Worm (Caenorhabditis elegans) whole organism, young adult: ENCODE data around the gene srxa-10.

Source experiments
- B0035.1 ChIP-seq: sonication (generic microtip); optimal IDR thresholded peaks from 2 replicates; lab custom pipeline; 2016; ENCODE audit warnings: missing genetic modification characterization, mild to moderate bottlenecking, missing compliant biosample characterization, missing genotype, missing genetic modification reagents
- D2030.7 ChIP-seq: fragments of 200-800 bp; sonication (Bioruptor generic); IDR thresholded peaks from 2 replicates; pipeline ENCODE4 v1.3.6; 2022; ENCODE audit warnings: missing genetic modification reagents, missing genetic modification characterization, missing compliant biosample characterization
- F23B12.7 ChIP-seq: sonication (generic microtip); optimal IDR thresholded peaks from 2 replicates; lab custom pipeline; 2017; ENCODE audit warnings: missing genetic modification characterization, mild to moderate bottlenecking, missing compliant biosample characterization, antibody characterized with exemption, moderate library complexity; ENCODE audit not compliant: insufficient read depth
- F37B4.10 ChIP-seq: fragments of 200-800 bp; sonication (Bioruptor generic); IDR thresholded peaks from 2 replicates; pipeline ENCODE4 v1.3.6; 2022; ENCODE audit warnings: missing genetic modification characterization, missing compliant biosample characterization
- F49E8.2 ChIP-seq: sonication (generic microtip); optimal IDR thresholded peaks from 3 replicates; lab custom pipeline; 2017; ENCODE audit warnings: missing genetic modification characterization, mild to moderate bottlenecking, missing compliant biosample characterization, antibody characterized with exemption, moderate library complexity; ENCODE audit not compliant: insufficient read depth
- F57A8.1 ChIP-seq: fragments of 200-800 bp; sonication (Bioruptor generic); optimal IDR thresholded peaks from 2 replicates; lab custom pipeline; 2018; ENCODE audit warnings: mild to moderate bottlenecking, missing genetic modification characterization, moderate library complexity, missing compliant biosample characterization
- K12H6.12 ChIP-seq: fragments of 200-800 bp; sonication (Bioruptor generic); optimal IDR thresholded peaks from 2 replicates; lab custom pipeline; 2018; ENCODE audit warnings: mild to moderate bottlenecking, missing genetic modification characterization, missing compliant biosample characterization
- Y56A3A.18 ChIP-seq: fragments of 200-800 bp; sonication (Bioruptor generic); IDR thresholded peaks from 2 replicates; pipeline ENCODE4 v1.3.6; 2022; ENCODE audit warnings: missing genetic modification reagents, missing genetic modification characterization, missing compliant biosample characterization
- Y67H2A.10 ChIP-seq: fragments of 200-800 bp; sonication (Bioruptor generic); conservative IDR thresholded peaks from 2 replicates; pipeline ENCODE4 v1.3.6; 2022; ENCODE audit warnings: missing genetic modification reagents, missing genetic modification characterization, missing compliant biosample characterization
- Y79H2A.3 ChIP-seq: fragments of 200-800 bp; sonication (Bioruptor generic); conservative IDR thresholded peaks from 2 replicates; pipeline ENCODE4 v1.3.6; 2022; ENCODE audit warnings: missing genetic modification reagents, missing genetic modification characterization, missing compliant biosample characterization
- ZK185.1 ChIP-seq: sonication (generic microtip); optimal IDR thresholded peaks from 2 replicates; lab custom pipeline; 2016; ENCODE audit warnings: mild to moderate bottlenecking, missing genetic modification characterization, missing compliant biosample characterization; ENCODE audit not compliant: poor library complexity, severe bottlenecking
- akir-1 ChIP-seq: fragments of 200-800 bp; sonication (Bioruptor generic); optimal IDR thresholded peaks from 2 replicates; lab custom pipeline; 2018; ENCODE audit warnings: mild to moderate bottlenecking, missing genetic modification characterization, moderate library complexity, missing compliant biosample characterization
- ama-1 ChIP-seq, 3 experiments: fragments of 150-350 bp in 1 of 3; sonication (generic microtip) in 2 of 3; optimal IDR thresholded peaks; 2 replicates each; lab custom pipeline; 2014 to 2018; ENCODE audit warnings: missing biosample characterization in 2 of 3, missing genetic modification characterization in 2 of 3, missing genetic modification reagents in 2 of 3
- attf-6 ChIP-seq: fragments of 200-800 bp; sonication (Bioruptor generic); IDR thresholded peaks from 2 replicates; pipeline ENCODE4 v1.3.6; 2022; ENCODE audit warnings: missing genetic modification reagents, missing genetic modification characterization, missing compliant biosample characterization
- ceh-91 ChIP-seq: fragments of 200-800 bp; sonication (Bioruptor generic); IDR thresholded peaks from 2 replicates; pipeline ENCODE4 v1.3.6; 2022; ENCODE audit warnings: missing genetic modification reagents, missing genetic modification characterization, missing compliant biosample characterization
- chd-7 ChIP-seq: sonication (generic microtip); optimal IDR thresholded peaks from 2 replicates; lab custom pipeline; 2016; ENCODE audit warnings: mild to moderate bottlenecking, missing genetic modification characterization, moderate library complexity, missing compliant biosample characterization
- die-1 ChIP-seq: sonication (generic microtip); optimal IDR thresholded peaks from 2 replicates; lab custom pipeline; 2016; ENCODE audit warnings: missing genotype, mild to moderate bottlenecking, missing genetic modification characterization, missing compliant biosample characterization
- egl-18 ChIP-seq: fragments of 200-800 bp; sonication (Bioruptor generic); IDR thresholded peaks from 2 replicates; pipeline ENCODE4 v1.3.6; 2022; ENCODE audit warnings: missing genetic modification reagents, missing genetic modification characterization, missing compliant biosample characterization
- fkh-3 ChIP-seq: sonication (generic microtip); optimal IDR thresholded peaks from 2 replicates; lab custom pipeline; 2016; ENCODE audit warnings: mild to moderate bottlenecking, missing genetic modification characterization, missing compliant biosample characterization
- hmg-1.2 ChIP-seq: fragments of 200-800 bp; sonication (Bioruptor generic); IDR thresholded peaks from 2 replicates; pipeline ENCODE4 v1.3.6; 2022; ENCODE audit warnings: missing genetic modification reagents, missing genetic modification characterization, missing compliant biosample characterization
- let-607 ChIP-seq, 2 experiments: fragments of 200-800 bp in 1 of 2; sonication (Bioruptor generic) in 1 of 2; sonication (generic microtip) in 1 of 2; optimal IDR thresholded peaks; 2 replicates each; lab custom pipeline; 2016 to 2018; ENCODE audit warnings: mild to moderate bottlenecking in 2 of 2, missing compliant biosample characterization in 2 of 2, missing genetic modification characterization in 2 of 2, moderate library complexity in 2 of 2, missing genotype in 1 of 2
- lin-40 ChIP-seq: sonication (generic microtip); optimal IDR thresholded peaks from 2 replicates; lab custom pipeline; 2016; ENCODE audit warnings: missing genetic modification characterization, mild to moderate bottlenecking, missing compliant biosample characterization, missing genotype, missing genetic modification reagents
- madf-6 ChIP-seq: fragments of 200-800 bp; sonication (Bioruptor generic); IDR thresholded peaks from 2 replicates; pipeline ENCODE4 v1.3.6; 2022; ENCODE audit warnings: missing genetic modification reagents, missing genetic modification characterization, missing compliant biosample characterization
- mel-28 ChIP-seq: sonication (generic microtip); optimal IDR thresholded peaks from 2 replicates; lab custom pipeline; 2016; ENCODE audit warnings: borderline replicate concordance, mild to moderate bottlenecking, missing genetic modification characterization, missing compliant biosample characterization
- nhr-80 ChIP-seq: sonication (generic microtip); optimal IDR thresholded peaks from 2 replicates; lab custom pipeline; 2016; ENCODE audit warnings: missing genetic modification characterization, missing compliant biosample characterization
- nhr-90 ChIP-seq: sonication (generic microtip); optimal IDR thresholded peaks from 2 replicates; lab custom pipeline; 2016; ENCODE audit warnings: missing genotype, mild to moderate bottlenecking, missing genetic modification characterization, missing compliant biosample characterization
- rec-8 ChIP-seq, 2 experiments: sonication (generic microtip); optimal IDR thresholded peaks; 2 replicates each; lab custom pipeline; 2016; ENCODE audit warnings: mild to moderate bottlenecking in 2 of 2, missing genetic modification characterization in 2 of 2, missing genetic modification reagents in 2 of 2, missing genotype in 2 of 2, missing biosample characterization in 1 of 2, missing compliant biosample characterization in 1 of 2, moderate library complexity in 1 of 2
- repo-1 ChIP-seq: sonication (generic microtip); optimal IDR thresholded peaks from 2 replicates; lab custom pipeline; 2017; ENCODE audit warnings: mild to moderate bottlenecking, missing genetic modification characterization, missing compliant biosample characterization
- snpc-1.1 ChIP-seq: sonication (generic microtip); optimal IDR thresholded peaks from 2 replicates; lab custom pipeline; 2017; ENCODE audit warnings: missing genetic modification characterization, mild to moderate bottlenecking, missing compliant biosample characterization, antibody characterized with exemption, moderate library complexity, missing genotype, missing genetic modification reagents; ENCODE audit not compliant: insufficient read depth
- snpc-1.3 ChIP-seq: sonication (generic microtip); optimal IDR thresholded peaks from 2 replicates; lab custom pipeline; 2017; ENCODE audit warnings: missing genetic modification characterization, mild to moderate bottlenecking, missing compliant biosample characterization, antibody characterized with exemption, moderate library complexity, missing genotype, missing genetic modification reagents; ENCODE audit not compliant: insufficient read depth
- snpc-3.4 ChIP-seq: sonication (generic microtip); optimal IDR thresholded peaks from 2 replicates; lab custom pipeline; 2017; ENCODE audit warnings: missing genetic modification characterization, mild to moderate bottlenecking, missing compliant biosample characterization, antibody characterized with exemption, moderate library complexity, missing genotype, missing genetic modification reagents
- snpc-4 ChIP-seq, 5 experiments: fragments of 150-350 bp in 1 of 5; sonication (generic microtip) in 4 of 5; optimal IDR thresholded peaks; 2 replicates each; lab custom pipeline; 2014 to 2018; ENCODE audit warnings: missing genetic modification characterization in 5 of 5, missing biosample characterization in 3 of 5, antibody characterized with exemption in 2 of 5, mild to moderate bottlenecking in 2 of 5, missing compliant biosample characterization in 2 of 5, missing genotype in 2 of 5, moderate library complexity in 2 of 5, missing genetic modification reagents in 1 of 5
- tbx-9 ChIP-seq: sonication (generic microtip); optimal IDR thresholded peaks from 2 replicates; lab custom pipeline; 2016; ENCODE audit warnings: borderline replicate concordance, missing genetic modification characterization, inconsistent platforms, missing compliant biosample characterization
- unc-130 ChIP-seq: sonication (generic microtip); optimal IDR thresholded peaks from 2 replicates; lab custom pipeline; 2016; ENCODE audit warnings: missing genetic modification reagents, missing genetic modification characterization, missing compliant biosample characterization
- unc-62 ChIP-seq: fragments of 150-350 bp; optimal IDR thresholded peaks from 2 replicates; lab custom pipeline; 2014; ENCODE audit warnings: missing biosample characterization, missing genetic modification reagents, missing genetic modification characterization
- zfh-2 ChIP-seq: fragments of 200-800 bp; sonication (Bioruptor generic); conservative IDR thresholded peaks from 2 replicates; pipeline ENCODE4 v1.3.6; 2022; ENCODE audit warnings: missing genetic modification reagents, missing genetic modification characterization, missing compliant biosample characterization
- zim-3 ChIP-seq: sonication (generic microtip); optimal IDR thresholded peaks from 2 replicates; lab custom pipeline; 2017; ENCODE audit warnings: mild to moderate bottlenecking, missing genetic modification characterization, moderate library complexity, missing compliant biosample characterization
- ztf-22 ChIP-seq: fragments of 200-800 bp; sonication (Bioruptor generic); optimal IDR thresholded peaks from 2 replicates; lab custom pipeline; 2018; ENCODE audit warnings: mild to moderate bottlenecking, missing genetic modification characterization, moderate library complexity, missing compliant biosample characterization
- ztf-3 ChIP-seq: fragments of 200-800 bp; sonication (Bioruptor generic); optimal IDR thresholded peaks from 2 replicates; lab custom pipeline; 2018; ENCODE audit warnings: mild to moderate bottlenecking, missing genetic modification characterization, missing compliant biosample characterization

srxa-10 gene

DNA sequence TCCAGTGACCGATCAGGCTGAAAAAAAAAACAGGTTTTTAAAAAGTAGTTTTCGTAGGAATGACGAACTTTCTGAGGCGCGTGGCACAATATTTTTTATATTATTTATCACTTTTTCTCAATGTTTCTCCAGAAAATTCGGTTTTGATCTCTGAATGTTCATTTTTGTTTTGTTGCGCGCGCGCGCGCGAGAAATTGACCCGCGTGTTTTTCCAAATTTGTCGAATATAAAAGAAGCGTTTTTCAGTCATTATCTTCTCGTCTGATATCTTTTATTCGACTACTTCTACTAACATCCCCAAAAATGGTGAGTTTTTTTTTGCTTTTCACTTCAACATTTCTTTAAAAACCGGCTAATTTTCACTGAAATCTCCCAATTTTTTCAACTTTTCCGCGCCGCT lies 37.5 kb downstream of the srxa-10 start, which contains the start of gene rmd-1 (continued):
- TF ChIP-seq snpc-1.3 (peak; percentile 29), zim-3 (tag; lab: Kevin White, UChicago) (no peak), unc-62 (GFP tag; lab: Kevin White, UChicago) (no peak)

DNA sequence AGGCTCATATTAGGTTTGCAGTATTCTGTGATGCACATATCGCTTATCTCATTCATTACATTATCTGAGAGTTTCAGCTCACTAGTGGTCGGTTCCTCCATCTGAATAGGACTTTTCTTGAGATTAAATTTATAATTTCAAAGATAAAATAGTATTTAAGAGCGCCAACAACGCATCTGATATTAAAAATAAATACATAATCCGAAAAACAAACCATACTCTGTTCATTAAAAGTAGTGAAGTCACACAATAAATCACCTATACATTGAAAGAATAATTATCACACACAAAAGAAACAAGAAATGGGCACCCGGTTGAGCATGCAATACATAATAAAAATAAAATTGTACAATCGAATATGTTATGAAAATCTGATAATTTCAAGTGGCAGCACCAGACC lies 38.9 kb downstream of the srxa-10 start, which contains the start of gene vps-53:
vps-53 (minus strand) TSS at position 101 of the 400 bp plus-strand sequence.
- TF ChIP-seq snpc-3.4 (no peak), zfh-2 (GFP tag; lab: Robert Waterston, UW) (no peak), B0035.1 (tag; lab: Kevin White, UChicago) (no peak), Y67H2A.10 (GFP tag; lab: Robert Waterston, UW) (no peak), egl-18 (GFP tag; lab: Robert Waterston, UW) (no peak), snpc-1.1 (tag; lab: Kevin White, UChicago) (no peak), lin-40 (tag; lab: Kevin White, UChicago) (no peak), ZK185.1 (tag; lab: Kevin White, UChicago) (no peak), D2030.7 (GFP tag; lab: Robert Waterston, UW) (no peak), nhr-90 (tag; lab: Kevin White, UChicago) (no peak), Y56A3A.18 (GFP tag; lab: Robert Waterston, UW) (no peak)
- TF ChIP-seq, all 124 proteins: peak for 0

DNA sequence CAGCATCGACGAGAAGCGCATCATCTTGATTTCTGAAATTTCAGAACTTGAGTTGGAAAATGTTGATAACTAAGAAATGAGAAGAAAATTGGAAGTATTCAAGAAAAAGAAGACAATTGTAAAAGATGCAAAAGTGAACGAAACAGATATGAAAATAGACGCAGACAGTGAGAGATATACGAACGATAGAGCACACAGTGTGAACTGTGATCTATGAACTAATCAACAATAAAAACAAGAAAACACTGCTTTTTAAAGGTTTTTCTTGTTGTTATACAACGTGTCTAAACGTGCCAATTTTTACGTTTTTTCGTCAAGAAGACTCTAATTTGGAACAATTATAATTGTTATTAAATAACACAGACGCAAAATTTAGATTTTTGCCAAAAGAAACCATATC lies 43.5 kb downstream of the srxa-10 start, which contains the start of gene ech-6:
ech-6 (minus strand) TSS at position 32 of the 400 bp plus-strand sequence.
- TF ChIP-seq hmg-1.2 (GFP tag; lab: Robert Waterston, UW): peak; percentile 58; the same call in 1 of the 2 replicates
- TF ChIP-seq snpc-1.1 (tag; lab: Kevin White, UChicago): no peak
- peak; percentile 67 for TF ChIP-seq nhr-80 (tag; lab: Kevin White, UChicago)
- no peak for TF ChIP-seq attf-6
- no peak for TF ChIP-seq F57A8.1 (GFP tag; lab: Kevin White, UChicago)
- no peak for TF ChIP-seq F49E8.2 (tag; lab: Kevin White, UChicago)
- no peak for TF ChIP-seq ZK185.1 (tag; lab: Kevin White, UChicago)
- TF ChIP-seq F37B4.10 (GFP tag; lab: Robert Waterston, UW): no peak
- TF ChIP-seq chd-7 (tag; lab: Kevin White, UChicago): no peak
- TF ChIP-seq akir-1 (GFP tag; lab: Kevin White, UChicago): no peak
- no peak for TF ChIP-seq ztf-22
- no peak for TF ChIP-seq ztf-3 (GFP tag; lab: Kevin White, UChicago)
- TF ChIP-seq let-607 (tag; optimal IDR thresholded peaks at IDR 0.05; lab: Kevin White, UChicago): peak in 1 of 2 experiments; percentile 29
- no peak for TF ChIP-seq ceh-91 (GFP tag; lab: Robert Waterston, UW)
- TF ChIP-seq snpc-4 (GFP tag; optimal IDR thresholded peaks at IDR 0.05; lab: Kevin White, UChicago): no peak
- peak in 1 of 4 experiments; percentile 28 for TF ChIP-seq snpc-4 (tag; optimal IDR thresholded peaks at IDR 0.05; lab: Kevin White, UChicago)
- no peak for TF ChIP-seq rec-8 (tag; optimal IDR thresholded peaks at IDR 0.05; lab: Kevin White, UChicago)
- TF ChIP-seq die-1 (tag; lab: Kevin White, UChicago): no peak
- TF ChIP-seq mel-28 (tag; lab: Kevin White, UChicago): no peak
- peak; percentile 33 for TF ChIP-seq ama-1 (optimal IDR thresholded peaks at IDR 0.05; lab: Kevin White, UChicago)
- no peak for TF ChIP-seq ama-1 (GFP tag; optimal IDR thresholded peaks at IDR 0.05; lab: Kevin White, UChicago)
- no peak for TF ChIP-seq unc-130 (GFP tag; lab: Kevin White, UChicago)
- no peak for TF ChIP-seq Y79H2A.3 (GFP tag; lab: Robert Waterston, UW)
- TF ChIP-seq tbx-9 (tag; lab: Kevin White, UChicago): no peak
- TF ChIP-seq fkh-3 (tag; lab: Kevin White, UChicago): no peak
- no peak for TF ChIP-seq madf-6 (GFP tag; lab: Robert Waterston, UW)
- no peak for TF ChIP-seq K12H6.12 (tag; lab: Kevin White, UChicago)
- peak; percentile 37 for TF ChIP-seq lin-40 (tag; lab: Kevin White, UChicago)
- TF ChIP-seq F23B12.7 (tag; lab: Kevin White, UChicago): no peak
- TF ChIP-seq repo-1 (tag; lab: Kevin White, UChicago): no peak
